Worm (Caenorhabditis elegans) whole organism, mixed stage, embryonic: ENCODE measurements around the gene C49A9.10.

ENCODE experiments used
- ces-1 ChIP-seq: fragments of 150-350 bp; optimal IDR thresholded peaks from 2 replicates; lab custom pipeline; 2014; ENCODE audit warnings: missing biosample characterization, missing genetic modification reagents, missing genetic modification characterization
- elt-1 ChIP-seq: sonication (generic microtip); optimal IDR thresholded peaks from 2 replicates; lab custom pipeline; 2017; ENCODE audit warnings: missing genetic modification characterization, mild to moderate bottlenecking, missing compliant biosample characterization, antibody characterized with exemption, moderate library complexity, borderline replicate concordance; ENCODE audit not compliant: insufficient read depth
- elt-3 ChIP-seq: fragments of 150-350 bp; optimal IDR thresholded peaks from 2 replicates; lab custom pipeline; 2014; ENCODE audit warnings: missing biosample characterization, missing genetic modification characterization
- hlh-1 ChIP-seq: fragments of 150-350 bp; optimal IDR thresholded peaks from 2 replicates; lab custom pipeline; 2014; ENCODE audit warnings: missing biosample characterization, missing genetic modification reagents, missing genetic modification characterization
- lin-13 ChIP-seq: fragments of 150-350 bp; optimal IDR thresholded peaks from 2 replicates; lab custom pipeline; 2014; ENCODE audit warnings: missing biosample characterization, missing genetic modification characterization
- lsy-2 ChIP-seq: fragments of 150-350 bp; optimal IDR thresholded peaks from 2 replicates; lab custom pipeline; 2014; ENCODE audit warnings: missing biosample characterization, missing genetic modification characterization
- mab-5 ChIP-seq: fragments of 150-350 bp; optimal IDR thresholded peaks from 2 replicates; lab custom pipeline; 2014; ENCODE audit warnings: missing biosample characterization, missing genetic modification characterization
- nhr-237 ChIP-seq: fragments of 150-350 bp; optimal IDR thresholded peaks from 2 replicates; lab custom pipeline; 2014; ENCODE audit warnings: missing biosample characterization, missing genetic modification characterization
- nhr-28 ChIP-seq: fragments of 150-350 bp; optimal IDR thresholded peaks from 2 replicates; lab custom pipeline; 2014; ENCODE audit warnings: missing biosample characterization, missing genetic modification characterization
- nhr-76 ChIP-seq: sonication (generic microtip); optimal IDR thresholded peaks from 2 replicates; lab custom pipeline; 2017; ENCODE audit warnings: missing biosample characterization, missing genetic modification characterization
- pha-4 ChIP-seq: fragments of 150-350 bp; optimal IDR thresholded peaks from 2 replicates; lab custom pipeline; 2018; ENCODE audit warnings: missing biosample characterization, missing genetic modification reagents, missing genetic modification characterization
- snpc-4 ChIP-seq: fragments of 150-350 bp; optimal IDR thresholded peaks from 2 replicates; lab custom pipeline; 2014; ENCODE audit warnings: missing biosample characterization, missing genetic modification characterization
- sptf-1 ChIP-seq: sonication (generic microtip); optimal IDR thresholded peaks from 2 replicates; lab custom pipeline; 2017; ENCODE audit warnings: mild to moderate bottlenecking, missing genetic modification characterization, moderate library complexity, missing compliant biosample characterization

ce11 chrIV:6254635-6255034, 48.5 kb upstream of the C49A9.10 start, which contains the start of gene T13A10.64:
- no peak for TF ChIP-seq nhr-237
- TF ChIP-seq lsy-2 = no peak
- no peak for TF ChIP-seq nhr-76 (tag; lab: Kevin White, UChicago)
- TF ChIP-seq nhr-28 = no peak
- no peak for TF ChIP-seq ces-1
- TF ChIP-seq elt-1 (tag; lab: Kevin White, UChicago) = no peak
- TF ChIP-seq snpc-4 (tag; lab: Kevin White, UChicago) = no peak
- TF ChIP-seq mab-5 (tag; lab: Kevin White, UChicago) = no peak
- TF ChIP-seq hlh-1 (tag; lab: Kevin White, UChicago) = no peak
- TF ChIP-seq elt-3 (tag; lab: Kevin White, UChicago) = no peak
- no peak for TF ChIP-seq lin-13 (tag; lab: Kevin White, UChicago)
- no peak for TF ChIP-seq sptf-1 (tag; lab: Kevin White, UChicago)
- no peak for TF ChIP-seq pha-4 (tag; lab: Kevin White, UChicago)
